Fruit fly (Drosophila melanogaster) whole organism, prepupa: ENCODE data around the gene Kah.

Source experiments
- CG10669 ChIP-seq: fragments of 200-800 bp; sonication (Bioruptor generic); optimal IDR thresholded peaks from 3 replicates; lab custom pipeline; 2018; ENCODE audit warnings: missing biosample characterization, mild to moderate bottlenecking, missing genetic modification characterization, moderate library complexity
- CG15336 ChIP-seq: fragments of 200-800 bp; sonication (Bioruptor generic); IDR thresholded peaks from 2 replicates; pipeline ENCODE4 v1.3.6; 2022; ENCODE audit warnings: missing biosample characterization, missing genetic modification characterization
- CG16779 ChIP-seq: fragments of 200-800 bp; sonication (Bioruptor generic); optimal IDR thresholded peaks from 3 replicates; lab custom pipeline; 2017; ENCODE audit warnings: missing biosample characterization, mild to moderate bottlenecking, missing genetic modification characterization
- CG9139 ChIP-seq: fragments of 200-800 bp; sonication (Bioruptor generic); optimal IDR thresholded peaks from 3 replicates; lab custom pipeline; 2017; ENCODE audit warnings: missing biosample characterization, mild to moderate bottlenecking, missing genetic modification characterization
- Ets21C ChIP-seq: fragments of 200-800 bp; sonication (Bioruptor generic); optimal IDR thresholded peaks from 3 replicates; lab custom pipeline; 2016; ENCODE audit warnings: missing biosample characterization, missing genetic modification characterization
- eg ChIP-seq: fragments of 200-800 bp; sonication (Bioruptor generic); IDR thresholded peaks from 3 replicates; pipeline ENCODE4 v1.3.6; 2022; ENCODE audit warnings: missing biosample characterization, missing genetic modification characterization

- TF ChIP-seq eg (GFP tag; lab: Robert Waterston, UW), result no peak
- TF ChIP-seq CG10669, result no peak
- no peak for TF ChIP-seq CG15336
- TF ChIP-seq CG16779 (tag; lab: Kevin White, UChicago), result no peak
- peak; percentile 16 for TF ChIP-seq Ets21C (GFP tag; lab: Kevin White, UChicago)
- no peak for TF ChIP-seq CG9139 (GFP tag; lab: Kevin White, UChicago)
Measured at dm6 chr3L:613578-614300, 24.7 kb upstream of the Kah start.
